Worm (Caenorhabditis elegans) whole organism, L4/young adult: Measurements from ENCODE around the gene T24C4.5.

ENCODE experiments used
- dao-5 ChIP-seq: sonication (generic microtip); optimal IDR thresholded peaks from 2 replicates; lab custom pipeline; 2016; ENCODE audit warnings: missing genotype, missing genetic modification characterization, moderate library complexity, missing compliant biosample characterization
- him-1 ChIP-seq: sonication (generic microtip); optimal IDR thresholded peaks from 2 replicates; lab custom pipeline; 2016; ENCODE audit warnings: missing genotype, missing genetic modification reagents, missing genetic modification characterization, missing compliant biosample characterization

ce11 chrIII:834443-834815 lies 45.1 kb downstream of the T24C4.5 start:
- TF ChIP-seq him-1: no peak
- no peak for TF ChIP-seq dao-5 (tag; lab: Kevin White, UChicago)
